Fruit fly (Drosophila melanogaster) whole organism, prepupa: ENCODE measurements around the gene TrxT.

Source experiments
- Blimp-1 ChIP-seq: fragments of 200-800 bp; sonication (Bioruptor generic); optimal IDR thresholded peaks from 3 replicates; lab custom pipeline; 2017; ENCODE audit warnings: missing biosample characterization, missing genetic modification characterization, mild to moderate bottlenecking, moderate library complexity, missing genetic modification reagents
- CG10669 ChIP-seq: fragments of 200-800 bp; sonication (Bioruptor generic); optimal IDR thresholded peaks from 3 replicates; lab custom pipeline; 2018; ENCODE audit warnings: missing biosample characterization, mild to moderate bottlenecking, missing genetic modification characterization, moderate library complexity
- CG11294 ChIP-seq: fragments of 200-800 bp; sonication (Bioruptor generic); IDR thresholded peaks from 2 replicates; pipeline ENCODE4 v1.3.6; 2022; ENCODE audit warnings: missing biosample characterization, missing genetic modification characterization
- CG16779 ChIP-seq: fragments of 200-800 bp; sonication (Bioruptor generic); optimal IDR thresholded peaks from 3 replicates; lab custom pipeline; 2017; ENCODE audit warnings: missing biosample characterization, mild to moderate bottlenecking, missing genetic modification characterization
- CG3032 ChIP-seq: fragments of 200-800 bp; optimal IDR thresholded peaks from 2 replicates; lab custom pipeline; 2019; ENCODE audit warnings: missing biosample characterization, mild to moderate bottlenecking, missing genetic modification characterization, moderate library complexity
- CG31627 ChIP-seq: fragments of 200-800 bp; sonication (Bioruptor generic); optimal IDR thresholded peaks from 3 replicates; lab custom pipeline; 2016; ENCODE audit warnings: missing biosample characterization, missing genetic modification characterization
- CG32006 ChIP-seq: fragments of 200-800 bp; sonication (Bioruptor generic); optimal IDR thresholded peaks from 3 replicates; lab custom pipeline; 2017; ENCODE audit warnings: missing biosample characterization, mild to moderate bottlenecking, missing genetic modification characterization
- CG34406 ChIP-seq: fragments of 200-800 bp; sonication (Bioruptor generic); optimal IDR thresholded peaks from 3 replicates; lab custom pipeline; 2016; ENCODE audit warnings: missing biosample characterization, missing genetic modification characterization
- CG3919 ChIP-seq: fragments of 200-800 bp; sonication (Bioruptor generic); optimal IDR thresholded peaks from 3 replicates; lab custom pipeline; 2016; ENCODE audit warnings: missing biosample characterization, missing genetic modification characterization
- CG6276 ChIP-seq: fragments of 200-800 bp; sonication (Bioruptor generic); optimal IDR thresholded peaks from 2 replicates; lab custom pipeline; 2017; ENCODE audit warnings: missing biosample characterization, mild to moderate bottlenecking, missing genetic modification characterization
- CG6792 ChIP-seq: fragments of 200-800 bp; sonication (Bioruptor generic); optimal IDR thresholded peaks from 3 replicates; lab custom pipeline; 2016; ENCODE audit warnings: missing biosample characterization, missing genetic modification characterization
- CG6808 ChIP-seq: fragments of 200-800 bp; sonication (Bioruptor generic); optimal IDR thresholded peaks from 3 replicates; lab custom pipeline; 2017; ENCODE audit warnings: missing biosample characterization, missing genetic modification characterization, mild to moderate bottlenecking, moderate library complexity, missing genetic modification reagents
- CG6854 ChIP-seq: fragments of 200-800 bp; sonication (Bioruptor generic); optimal IDR thresholded peaks from 2 replicates; lab custom pipeline; 2017; ENCODE audit warnings: missing biosample characterization, mild to moderate bottlenecking, missing genetic modification characterization
- CG7368 ChIP-seq: fragments of 200-800 bp; sonication (Bioruptor generic); optimal IDR thresholded peaks from 3 replicates; lab custom pipeline; 2016; ENCODE audit warnings: missing biosample characterization, missing genetic modification characterization
- CG8319 ChIP-seq: fragments of 200-800 bp; sonication (Bioruptor generic); optimal IDR thresholded peaks from 3 replicates; lab custom pipeline; 2016; ENCODE audit warnings: missing biosample characterization, missing genetic modification characterization
- CG9139 ChIP-seq: fragments of 200-800 bp; sonication (Bioruptor generic); optimal IDR thresholded peaks from 3 replicates; lab custom pipeline; 2017; ENCODE audit warnings: missing biosample characterization, mild to moderate bottlenecking, missing genetic modification characterization
- Eip93F ChIP-seq: fragments of 200-800 bp; sonication (Bioruptor generic); optimal IDR thresholded peaks from 2 replicates; lab custom pipeline; 2016; ENCODE audit warnings: missing biosample characterization, mild to moderate bottlenecking, missing genetic modification characterization
- Gug ChIP-seq: fragments of 200-800 bp; sonication (Bioruptor generic); IDR thresholded peaks from 2 replicates; pipeline ENCODE4 v1.3.6; 2022; ENCODE audit warnings: missing biosample characterization, missing genetic modification characterization
- Hr38 ChIP-seq: sonication (Bioruptor generic); optimal IDR thresholded peaks from 2 replicates; lab custom pipeline; 2016; ENCODE audit warnings: missing biosample characterization, missing genetic modification characterization
- Hr39 ChIP-seq: fragments of 200-800 bp; sonication (Bioruptor generic); optimal IDR thresholded peaks from 2 replicates; lab custom pipeline; 2016; ENCODE audit warnings: missing biosample characterization, missing genetic modification characterization
- Hr4 ChIP-seq: fragments of 200-800 bp; sonication (Bioruptor generic); optimal IDR thresholded peaks from 3 replicates; lab custom pipeline; 2016; ENCODE audit warnings: missing biosample characterization, missing genetic modification characterization
- Lpt ChIP-seq: fragments of 200-800 bp; sonication (Bioruptor generic); optimal IDR thresholded peaks from 3 replicates; lab custom pipeline; 2016; ENCODE audit warnings: missing biosample characterization, missing genetic modification characterization
- Met ChIP-seq: fragments of 200-800 bp; sonication (Bioruptor generic); optimal IDR thresholded peaks from 3 replicates; lab custom pipeline; 2016; ENCODE audit warnings: missing biosample characterization, missing genetic modification characterization
- OdsH ChIP-seq: fragments of 200-800 bp; sonication (Bioruptor generic); optimal IDR thresholded peaks from 3 replicates; lab custom pipeline; 2016; ENCODE audit warnings: missing biosample characterization, missing genetic modification characterization
- Smox ChIP-seq: fragments of 200-800 bp; sonication (Bioruptor generic); optimal IDR thresholded peaks from 3 replicates; lab custom pipeline; 2016; ENCODE audit warnings: missing biosample characterization, missing genetic modification characterization
- acj6 ChIP-seq: fragments of 200-800 bp; sonication (Bioruptor generic); optimal IDR thresholded peaks from 3 replicates; lab custom pipeline; 2016; ENCODE audit warnings: missing biosample characterization, missing genetic modification characterization
- cyc ChIP-seq: fragments of 200-800 bp; sonication (Bioruptor generic); optimal IDR thresholded peaks from 3 replicates; lab custom pipeline; 2016; ENCODE audit warnings: missing biosample characterization, missing genetic modification characterization
- dac ChIP-seq: fragments of 200-800 bp; sonication (Bioruptor generic); optimal IDR thresholded peaks from 2 replicates; lab custom pipeline; 2017; ENCODE audit warnings: missing biosample characterization, mild to moderate bottlenecking, missing genetic modification characterization
- fd85E ChIP-seq: fragments of 200-800 bp; sonication (Bioruptor generic); optimal IDR thresholded peaks from 3 replicates; lab custom pipeline; 2016; ENCODE audit warnings: missing biosample characterization, missing genetic modification characterization
- fkh ChIP-seq: fragments of 200-800 bp; sonication (Bioruptor generic); optimal IDR thresholded peaks from 3 replicates; lab custom pipeline; 2017; ENCODE audit warnings: missing biosample characterization, mild to moderate bottlenecking, missing genetic modification characterization, moderate library complexity
- lz ChIP-seq: fragments of 200-800 bp; sonication (Bioruptor generic); optimal IDR thresholded peaks from 3 replicates; lab custom pipeline; 2016; ENCODE audit warnings: missing biosample characterization, missing genetic modification characterization
- net ChIP-seq: fragments of 200-800 bp; sonication (Bioruptor generic); optimal IDR thresholded peaks from 3 replicates; lab custom pipeline; 2016; ENCODE audit warnings: missing biosample characterization, missing genetic modification characterization
- pdm3 ChIP-seq: fragments of 200-800 bp; sonication (Bioruptor generic); optimal IDR thresholded peaks from 3 replicates; lab custom pipeline; 2016; ENCODE audit warnings: missing biosample characterization, missing genetic modification characterization
- spab ChIP-seq: fragments of 200-800 bp; sonication (Bioruptor generic); optimal IDR thresholded peaks from 2 replicates; lab custom pipeline; 2017; ENCODE audit warnings: missing biosample characterization, mild to moderate bottlenecking, missing genetic modification characterization, missing genetic modification reagents
- ss ChIP-seq, 2 experiments: fragments of 200-800 bp; sonication (Bioruptor generic); optimal IDR thresholded peaks; 2 replicates in 1 of 2; 3 replicates in 1 of 2; lab custom pipeline; 2017 to 2018; ENCODE audit warnings: mild to moderate bottlenecking in 2 of 2, missing biosample characterization in 2 of 2, missing genetic modification characterization in 2 of 2, moderate library complexity in 1 of 2
- svp ChIP-seq: fragments of 200-800 bp; sonication (Bioruptor generic); peaks from one replicate; lab custom pipeline; 2016; ENCODE audit warnings: missing biosample characterization, missing genetic modification characterization

Gene TrxT

DNA sequence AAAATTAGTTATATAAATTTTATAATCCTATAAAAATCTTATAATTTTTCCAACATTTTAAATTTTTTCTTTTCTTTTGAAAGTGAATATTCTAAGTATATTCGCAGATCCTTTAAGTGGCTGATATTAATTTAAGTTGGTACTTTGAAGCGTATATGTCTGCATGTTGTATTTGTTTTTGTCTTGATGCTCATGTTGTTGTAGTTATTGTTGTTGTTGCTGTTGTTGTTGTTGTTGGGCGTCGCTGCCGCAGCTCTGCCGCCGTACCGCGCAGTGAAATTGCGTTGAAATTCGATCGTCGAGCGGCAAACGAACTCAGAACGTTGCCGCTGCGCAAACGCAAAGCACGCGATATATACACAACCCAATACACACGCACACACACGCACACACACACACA, 15.9 kb downstream of the TrxT start, which contains the start of gene CG42749:
Gene CG42749 (plus strand): TSS at position 301 of the 400 bp plus-strand sequence.
- TF ChIP-seq svp (GFP tag; lab: Kevin White, UChicago) (no peak), ss (GFP tag; optimal IDR thresholded peaks at IDR 0.05; lab: Kevin White, UChicago) (no peak), CG3919 (no peak), cyc (no peak), Smox (GFP tag; lab: Kevin White, UChicago) (no peak), CG34406 (no peak), Lpt (no peak), CG31627 (no peak)

DNA sequence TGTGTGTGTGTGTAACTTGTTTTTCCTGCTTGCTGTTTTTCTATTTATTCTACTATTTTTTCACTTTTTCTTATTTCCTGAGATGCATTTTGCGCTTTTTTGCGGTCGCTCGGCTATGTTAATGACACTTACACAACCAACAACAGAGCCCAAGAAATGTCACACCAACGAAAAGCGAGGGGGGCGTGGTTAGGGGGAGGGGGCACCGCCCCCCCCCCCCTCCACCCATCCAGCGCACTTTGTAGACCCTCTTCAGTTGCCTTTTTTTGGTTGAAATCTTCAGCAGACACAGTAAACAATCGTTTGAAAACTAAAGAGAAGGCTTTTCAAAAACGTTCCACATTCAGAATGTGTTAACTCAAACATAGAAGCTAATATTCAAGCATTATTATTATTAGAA, 18.5 kb downstream of the TrxT start:
- TF ChIP-seq CG6276 (no peak), fd85E (GFP tag; lab: Kevin White, UChicago) (no peak), CG6854 (GFP tag; lab: Kevin White, UChicago) (no peak), lz (no peak), pdm3 (no peak), CG6792 (GFP tag; lab: Kevin White, UChicago) (no peak), CG6808 (GFP tag; lab: Kevin White, UChicago) (no peak), CG32006 (GFP tag; lab: Kevin White, UChicago) (no peak), Hr38 (no peak), CG8319 (no peak), Blimp-1 (no peak), OdsH (GFP tag; lab: Kevin White, UChicago) (no peak), dac (GFP tag; lab: Kevin White, UChicago) (no peak), Smox (GFP tag; lab: Kevin White, UChicago) (no peak), CG11294 (GFP tag; lab: Robert Waterston, UW) (no peak), CG9139 (no peak), CG7368 (GFP tag; lab: Kevin White, UChicago) (no peak), Eip93F (no peak), Gug (no peak), spab (GFP tag; lab: Kevin White, UChicago) (no peak)

DNA sequence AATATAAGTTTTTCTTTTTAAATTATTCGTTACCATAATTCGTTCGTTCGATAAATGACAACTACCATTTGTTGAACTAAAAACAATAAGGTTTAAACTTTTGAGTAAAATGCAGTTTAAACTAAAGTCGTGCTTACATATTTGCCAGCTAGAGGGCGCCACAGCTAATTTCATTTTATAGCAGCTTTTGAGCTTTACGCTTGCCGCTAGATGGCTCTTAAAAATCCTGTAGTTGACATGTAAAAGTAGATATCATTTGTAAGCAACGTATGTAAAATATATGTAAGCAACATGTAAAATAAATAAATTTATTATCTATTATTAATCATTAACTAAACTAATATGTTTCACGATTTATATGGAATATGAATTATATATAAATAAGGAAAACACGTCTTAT, 22.0 kb downstream of the TrxT start:
- TF ChIP-seq Hr39 (GFP tag; lab: Kevin White, UChicago) (peak; percentile 8), CG6808 (GFP tag; lab: Kevin White, UChicago) (no peak), cyc (peak; percentile 9), CG6792 (GFP tag; lab: Kevin White, UChicago) (no peak)
- TF ChIP-seq, all 60 proteins: peak for 2

DNA sequence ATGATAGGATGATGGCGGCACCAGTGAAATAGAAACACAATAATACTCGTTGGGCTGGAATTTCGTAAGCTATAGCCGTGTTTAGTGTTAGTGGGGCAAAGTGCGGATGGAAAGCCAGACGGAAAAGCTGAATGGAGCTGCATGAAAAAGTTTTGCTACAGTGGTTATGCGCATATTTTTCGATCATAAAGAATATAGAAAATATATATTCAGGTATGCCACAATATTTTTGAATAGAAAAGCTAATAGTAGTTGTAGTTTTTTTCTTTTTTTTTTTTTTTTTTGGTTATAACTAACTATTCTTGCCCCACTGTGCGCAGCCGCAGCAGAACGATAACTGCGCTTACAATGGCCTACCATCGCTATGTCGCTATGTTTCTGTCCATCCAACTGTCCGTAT, 25.2 kb downstream of the TrxT start:
- TF ChIP-seq CG16779 (tag; lab: Kevin White, UChicago) (no peak), Met (GFP tag; lab: Kevin White, UChicago) (no peak), fkh (GFP tag; lab: Kevin White, UChicago) (no peak), acj6 (no peak), Eip93F (no peak), CG32006 (GFP tag; lab: Kevin White, UChicago) (no peak), net (GFP tag; lab: Kevin White, UChicago) (no peak), Gug (no peak), CG3032 (tag; lab: Kevin White, UChicago) (no peak), CG10669 (GFP tag; lab: Kevin White, UChicago) (no peak), CG11294 (GFP tag; lab: Robert Waterston, UW) (no peak), ss (GFP tag; optimal IDR thresholded peaks at IDR 0.05; lab: Kevin White, UChicago) (no peak)
- TF ChIP-seq, all 60 proteins: peak for 0

DNA sequence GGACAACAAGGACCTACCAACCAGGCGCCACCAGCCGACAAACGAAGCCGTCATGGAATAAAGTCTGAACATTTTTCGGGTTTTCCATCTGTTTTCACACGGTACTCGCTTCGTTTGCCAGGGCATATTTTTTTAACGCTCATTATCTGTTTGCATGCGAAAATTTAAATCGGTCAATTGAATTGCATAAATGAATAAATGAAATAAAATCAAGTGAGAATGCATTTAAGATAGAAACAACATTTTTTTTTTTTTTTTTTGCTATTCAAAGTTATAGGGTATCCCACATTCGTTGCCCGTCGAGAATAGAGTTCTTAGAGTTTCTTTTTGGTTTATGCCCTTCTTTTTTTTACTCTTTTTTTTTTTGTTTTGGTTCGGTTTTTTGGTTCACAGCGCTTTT, 25.9 kb downstream of the TrxT start:
- TF ChIP-seq svp (GFP tag; lab: Kevin White, UChicago), result peak; percentile 36
- TF ChIP-seq Hr4 (GFP tag; lab: Kevin White, UChicago), result no peak
